Fruit fly (Drosophila melanogaster) whole organism, embryonic: ENCODE measurements around the gene cbt.
A peak's percentile ranks its signal among the peaks of the same experiment; 100 is the strongest.

Experiments used
- Bdp1 ChIP-seq: fragments of 200-800 bp; sonication (Bioruptor generic); optimal IDR thresholded peaks from 3 replicates; lab custom pipeline; 2016; ENCODE audit warnings: missing biosample characterization, missing genetic modification characterization
- CG10462 ChIP-seq: fragments of 200-800 bp; sonication (Bioruptor generic); optimal IDR thresholded peaks from 2 replicates; lab custom pipeline; 2016; ENCODE audit warnings: missing biosample characterization, missing genetic modification characterization
- CG11456 ChIP-seq: fragments of 200-800 bp; sonication (Bioruptor generic); IDR thresholded peaks from 3 replicates; pipeline ENCODE4 v1.3.6; 2022; ENCODE audit warnings: missing biosample characterization, missing genetic modification characterization
- CG12071 ChIP-seq: fragments of 200-800 bp; sonication (Bioruptor generic); optimal IDR thresholded peaks from 3 replicates; lab custom pipeline; 2018; ENCODE audit warnings: missing biosample characterization, mild to moderate bottlenecking, missing genetic modification characterization
- CG12155 ChIP-seq: fragments of 200-800 bp; sonication (Bioruptor generic); optimal IDR thresholded peaks from 3 replicates; lab custom pipeline; 2016; ENCODE audit warnings: missing biosample characterization, missing genetic modification characterization
- CG12299 ChIP-seq: fragments of 200-800 bp; sonication (Bioruptor generic); optimal IDR thresholded peaks from 2 replicates; lab custom pipeline; 2018; ENCODE audit warnings: missing biosample characterization, mild to moderate bottlenecking, missing genetic modification characterization
- CG1233 ChIP-seq: fragments of 200-800 bp; sonication (Bioruptor generic); optimal IDR thresholded peaks from 4 replicates; lab custom pipeline; 2018; ENCODE audit warnings: missing biosample characterization, mild to moderate bottlenecking, missing genetic modification characterization
- CG12391 ChIP-seq: fragments of 200-800 bp; sonication (Bioruptor generic); optimal IDR thresholded peaks from 3 replicates; lab custom pipeline; 2018; ENCODE audit warnings: missing biosample characterization, mild to moderate bottlenecking, missing genetic modification characterization, moderate library complexity
- CG12744 ChIP-seq: fragments of 200-800 bp; sonication (Bioruptor generic); optimal IDR thresholded peaks from 2 replicates; lab custom pipeline; 2016; ENCODE audit warnings: missing biosample characterization, missing genetic modification characterization
- CG1603 ChIP-seq: fragments of 200-800 bp; sonication (Bioruptor generic); optimal IDR thresholded peaks from 2 replicates; lab custom pipeline; 2019; ENCODE audit warnings: missing biosample characterization, mild to moderate bottlenecking, missing genetic modification characterization, moderate library complexity
- CG1792 ChIP-seq: fragments of 200-800 bp; sonication (Bioruptor generic); optimal IDR thresholded peaks from 2 replicates; lab custom pipeline; 2016; ENCODE audit warnings: missing biosample characterization, missing genetic modification characterization
- CG33557 ChIP-seq: fragments of 200-800 bp; sonication (Bioruptor generic); optimal IDR thresholded peaks from 2 replicates; lab custom pipeline; 2019; ENCODE audit warnings: missing biosample characterization, mild to moderate bottlenecking, missing genetic modification characterization, moderate library complexity
- CG4854 ChIP-seq: fragments of 200-800 bp; sonication (Bioruptor generic); optimal IDR thresholded peaks from 2 replicates; lab custom pipeline; 2016; ENCODE audit warnings: missing biosample characterization, missing genetic modification characterization, inconsistent platforms
- CG5180 ChIP-seq: fragments of 200-800 bp; sonication (Bioruptor generic); optimal IDR thresholded peaks from 3 replicates; lab custom pipeline; 2017; ENCODE audit warnings: missing biosample characterization, missing genetic modification characterization, mild to moderate bottlenecking, moderate library complexity, missing genetic modification reagents
- CG6683 ChIP-seq: fragments of 200-800 bp; sonication (Bioruptor generic); optimal IDR thresholded peaks from 2 replicates; lab custom pipeline; 2017; ENCODE audit warnings: missing biosample characterization, mild to moderate bottlenecking, missing genetic modification characterization, missing genetic modification reagents
- CG6813 ChIP-seq: fragments of 200-800 bp; sonication (Bioruptor generic); optimal IDR thresholded peaks from 2 replicates; lab custom pipeline; 2017; ENCODE audit warnings: missing biosample characterization, missing genetic modification characterization, mild to moderate bottlenecking, moderate library complexity, missing genetic modification reagents
- CG7839 ChIP-seq: fragments of 200-800 bp; sonication (Bioruptor generic); optimal IDR thresholded peaks from 3 replicates; lab custom pipeline; 2018; ENCODE audit warnings: missing biosample characterization, mild to moderate bottlenecking, missing genetic modification characterization, moderate library complexity
- Dad ChIP-seq: fragments of 200-800 bp; sonication (Bioruptor generic); optimal IDR thresholded peaks from 3 replicates; lab custom pipeline; 2016; ENCODE audit warnings: missing biosample characterization, missing genetic modification characterization
- Drgx ChIP-seq: fragments of 200-800 bp; sonication (Bioruptor generic); IDR thresholded peaks from 2 replicates; pipeline ENCODE4 v1.3.6; 2022; ENCODE audit warnings: missing biosample characterization, missing genetic modification characterization
- Elba2 ChIP-seq: fragments of 200-800 bp; sonication (Bioruptor generic); optimal IDR thresholded peaks from 3 replicates; lab custom pipeline; 2016; ENCODE audit warnings: missing biosample characterization, missing genetic modification characterization
- Hey ChIP-seq: fragments of 200-800 bp; sonication (Bioruptor generic); optimal IDR thresholded peaks from 3 replicates; lab custom pipeline; 2018; ENCODE audit warnings: missing biosample characterization, mild to moderate bottlenecking, missing genetic modification characterization
- Hsf ChIP-seq: fragments of 200-800 bp; sonication (Bioruptor generic); optimal IDR thresholded peaks from 3 replicates; lab custom pipeline; 2016; ENCODE audit warnings: missing biosample characterization, missing genetic modification characterization
- MBD-R2 ChIP-seq: fragments of 200-800 bp; sonication (Bioruptor generic); IDR thresholded peaks from 2 replicates; pipeline ENCODE4 v1.3.6; 2022; ENCODE audit warnings: missing biosample characterization, missing genetic modification characterization
- MTF-1 ChIP-seq: fragments of 200-800 bp; sonication (Bioruptor generic); optimal IDR thresholded peaks from 2 replicates; lab custom pipeline; 2018; ENCODE audit warnings: missing biosample characterization, mild to moderate bottlenecking, missing genetic modification characterization, borderline replicate concordance
- NC2α ChIP-seq: fragments of 200-800 bp; sonication (Bioruptor generic); optimal IDR thresholded peaks from 2 replicates; lab custom pipeline; 2016; ENCODE audit warnings: missing biosample characterization, missing genetic modification characterization
- Pdp1 ChIP-seq, 2 experiments: fragments of 200-800 bp; sonication (Bioruptor generic); optimal IDR thresholded peaks; 3 replicates each; lab custom pipeline; 2016; ENCODE audit warnings: missing biosample characterization in 2 of 2, missing genetic modification characterization in 2 of 2, mild to moderate bottlenecking in 1 of 2, moderate library complexity in 1 of 2
- Scr ChIP-seq: fragments of 200-800 bp; sonication (Bioruptor generic); IDR thresholded peaks from 2 replicates; pipeline ENCODE4 v1.3.6; 2022; ENCODE audit warnings: missing biosample characterization, missing genetic modification characterization; ENCODE audit not compliant: partially characterized antibody
- Sin3A ChIP-seq: fragments of >200 bp; optimal IDR thresholded peaks from 2 replicates; lab custom pipeline; 2018
- YL-1 ChIP-seq: fragments of 200-800 bp; sonication (Bioruptor generic); optimal IDR thresholded peaks from 3 replicates; lab custom pipeline; 2017; ENCODE audit warnings: missing biosample characterization, mild to moderate bottlenecking, missing genetic modification characterization
- bsh ChIP-seq, 2 experiments: fragments of 200-800 bp; sonication (Bioruptor generic); optimal IDR thresholded peaks; 2 replicates each; lab custom pipeline; 2017 to 2018; ENCODE audit warnings: mild to moderate bottlenecking in 2 of 2, missing biosample characterization in 2 of 2, missing genetic modification characterization in 2 of 2, moderate library complexity in 1 of 2
- caup ChIP-seq: fragments of 200-800 bp; sonication (Bioruptor generic); optimal IDR thresholded peaks from 3 replicates; lab custom pipeline; 2017; ENCODE audit warnings: missing biosample characterization, mild to moderate bottlenecking, missing genetic modification characterization, moderate library complexity; ENCODE audit not compliant: severe bottlenecking
- cg ChIP-seq: fragments of 200-800 bp; sonication (Bioruptor generic); optimal IDR thresholded peaks from 3 replicates; lab custom pipeline; 2019; ENCODE audit warnings: missing biosample characterization, mild to moderate bottlenecking, missing genetic modification characterization, moderate library complexity
- corto ChIP-seq: fragments of 200-800 bp; sonication (Bioruptor generic); optimal IDR thresholded peaks from 2 replicates; lab custom pipeline; 2016; ENCODE audit warnings: missing biosample characterization, mild to moderate bottlenecking, missing genetic modification characterization, moderate library complexity
- her ChIP-seq: fragments of 200-800 bp; sonication (Bioruptor generic); optimal IDR thresholded peaks from 2 replicates; lab custom pipeline; 2016; ENCODE audit warnings: missing biosample characterization, missing genetic modification characterization
- inv ChIP-seq: fragments of 200-800 bp; sonication (Bioruptor generic); IDR thresholded peaks from 2 replicates; pipeline ENCODE4 v1.3.6; 2022; ENCODE audit warnings: missing biosample characterization, missing genetic modification characterization; ENCODE audit not compliant: partially characterized antibody
- ken ChIP-seq: fragments of 200-800 bp; sonication (Bioruptor generic); IDR thresholded peaks from 3 replicates; pipeline ENCODE4 v1.3.6; 2022; ENCODE audit warnings: missing biosample characterization, missing genetic modification characterization
- lbe ChIP-seq: fragments of 200-800 bp; sonication (Bioruptor generic); optimal IDR thresholded peaks from 2 replicates; lab custom pipeline; 2016; ENCODE audit warnings: missing biosample characterization, mild to moderate bottlenecking, missing genetic modification characterization
- lmd ChIP-seq: fragments of 200-800 bp; sonication (Bioruptor generic); IDR thresholded peaks from 2 replicates; pipeline ENCODE4 v1.3.6; 2022; ENCODE audit warnings: missing biosample characterization, missing genetic modification characterization
- nau ChIP-seq: fragments of 200-800 bp; sonication (Bioruptor generic); optimal IDR thresholded peaks from 3 replicates; lab custom pipeline; 2017; ENCODE audit warnings: missing biosample characterization, mild to moderate bottlenecking, missing genetic modification characterization, missing genetic modification reagents
- nom ChIP-seq: fragments of 200-800 bp; sonication (Bioruptor generic); optimal IDR thresholded peaks from 2 replicates; lab custom pipeline; 2017; ENCODE audit warnings: missing biosample characterization, missing genetic modification characterization, mild to moderate bottlenecking, moderate library complexity, missing genetic modification reagents
- oc ChIP-seq: fragments of 200-800 bp; sonication (Bioruptor generic); optimal IDR thresholded peaks from 2 replicates; lab custom pipeline; 2018; ENCODE audit warnings: missing biosample characterization, mild to moderate bottlenecking, missing genetic modification characterization, moderate library complexity
- pb ChIP-seq: fragments of 200-800 bp; sonication (Bioruptor generic); optimal IDR thresholded peaks from 3 replicates; lab custom pipeline; 2016; ENCODE audit warnings: missing biosample characterization, missing genetic modification characterization
- pho ChIP-seq: fragments of 200-800 bp; sonication (Bioruptor generic); optimal IDR thresholded peaks from 2 replicates; lab custom pipeline; 2016; ENCODE audit warnings: missing biosample characterization, missing genetic modification characterization
- repo ChIP-seq: fragments of 200-800 bp; sonication (Bioruptor generic); optimal IDR thresholded peaks from 2 replicates; lab custom pipeline; 2016; ENCODE audit warnings: missing biosample characterization, missing genetic modification characterization
- sd ChIP-seq: fragments of 200-800 bp; sonication (Bioruptor generic); optimal IDR thresholded peaks from 3 replicates; lab custom pipeline; 2018; ENCODE audit warnings: missing biosample characterization, mild to moderate bottlenecking, missing genetic modification characterization, moderate library complexity
- ssp ChIP-seq: fragments of 200-800 bp; sonication (Bioruptor generic); IDR thresholded peaks from 2 replicates; pipeline ENCODE4 v1.3.6; 2022; ENCODE audit warnings: missing biosample characterization, missing genetic modification characterization
- tgo ChIP-seq: fragments of 200-800 bp; sonication (Bioruptor generic); IDR thresholded peaks from 3 replicates; pipeline ENCODE4 v1.3.6; 2022; ENCODE audit warnings: missing biosample characterization, missing genetic modification characterization
- ttk ChIP-seq: fragments of 200-800 bp; sonication (Bioruptor generic); IDR thresholded peaks from 2 replicates; pipeline ENCODE4 v2.1.2; 2022; ENCODE audit warnings: missing biosample characterization, missing genetic modification characterization
- twi ChIP-seq: fragments of 200-800 bp; optimal IDR thresholded peaks from 2 replicates; lab custom pipeline; 2019; ENCODE audit warnings: missing biosample characterization, mild to moderate bottlenecking, missing genetic modification characterization, moderate library complexity

Gene cbt

dm6 chr2L:478749-479482, 572 bp downstream of the cbt start (continued):
- TF ChIP-seq CG12299 (tag; lab: Kevin White, UChicago) (no peak), CG12391 (tag; lab: Kevin White, UChicago) (peak; percentile 15), caup (peak; percentile 52), NC2α (no peak), CG10462 (GFP tag; lab: Kevin White, UChicago) (no peak), Hey (tag; lab: Kevin White, UChicago) (peak; percentile 67), Sin3A (lab: Kevin White, UChicago) (peak; percentile 21), CG6683 (peak; percentile 20), lbe (GFP tag; lab: Kevin White, UChicago) (no peak), Elba2 (GFP tag; lab: Kevin White, UChicago) (peak; percentile 89), inv (no peak), ttk (GFP tag; lab: Robert Waterston, UW) (no peak), CG6813 (GFP tag; lab: Kevin White, UChicago) (peak; percentile 39), CG12071 (peak; percentile 38), pb (no peak), Hsf (GFP tag; lab: Kevin White, UChicago) (no peak), bsh (GFP tag; optimal IDR thresholded peaks at IDR 0.05; lab: Kevin White, UChicago) (peak; percentile 13 to 100), CG1233 (peak; percentile 47), CG12155 (GFP tag; lab: Kevin White, UChicago) (no peak), ken (GFP tag; lab: Robert Waterston, UW) (no peak), CG1603 (tag; lab: Kevin White, UChicago) (no peak), CG12744 (peak; percentile 0), sd (tag; lab: Kevin White, UChicago) (peak; percentile 85), Dad (GFP tag; lab: Kevin White, UChicago) (peak; percentile 42), cg (GFP tag; lab: Kevin White, UChicago) (peak; percentile 8), CG11456 (GFP tag; lab: Robert Waterston, UW) (no peak), oc (tag; lab: Kevin White, UChicago) (peak; percentile 9), CG5180 (peak; percentile 37), YL-1 (peak; percentile 27), Pdp1 (GFP tag; optimal IDR thresholded peaks at IDR 0.05; lab: Kevin White, UChicago) (peak; percentile 32 to 81), CG4854 (GFP tag; lab: Kevin White, UChicago) (no peak), CG33557 (GFP tag; lab: Kevin White, UChicago) (no peak), nau (GFP tag; lab: Kevin White, UChicago) (peak; percentile 12), twi (tag; lab: Kevin White, UChicago) (no peak), tgo (no peak), MBD-R2 (no peak), CG1792 (GFP tag; lab: Kevin White, UChicago) (no peak), corto (peak; percentile 9), nom (GFP tag; lab: Kevin White, UChicago) (peak; percentile 100), ssp (GFP tag; lab: Robert Waterston, UW) (no peak), Bdp1 (GFP tag; lab: Kevin White, UChicago) (peak; percentile 1), MTF-1 (peak; percentile 26), her (GFP tag; lab: Kevin White, UChicago) (no peak), lmd (GFP tag; lab: Robert Waterston, UW) (no peak), Scr (GFP tag; lab: Robert Waterston, UW) (no peak), pho (peak; percentile 27), repo (GFP tag; lab: Kevin White, UChicago) (peak; percentile 3), Drgx (GFP tag; lab: Robert Waterston, UW) (no peak), CG7839 (peak; percentile 4)
